Fruit fly (Drosophila melanogaster): ENCODE measurements around the gene CG12814.

DNA sequence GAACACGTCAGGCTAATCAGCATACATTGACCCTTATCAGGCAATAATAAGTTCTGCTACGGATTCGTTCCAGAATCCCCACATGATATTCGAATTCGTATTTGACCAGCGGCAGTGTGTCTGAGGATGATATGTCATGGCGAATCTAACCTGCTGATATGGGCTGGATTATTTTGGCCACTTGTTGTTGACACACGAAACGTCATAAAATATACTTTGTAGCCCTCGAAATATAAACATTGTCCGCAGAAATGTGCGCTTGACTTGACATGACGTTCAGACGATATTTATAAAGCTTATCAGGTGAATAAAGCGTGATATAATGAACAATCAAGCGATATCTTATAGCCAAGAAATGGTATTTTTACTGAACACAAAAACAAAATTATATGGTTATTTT, 23.1 kb downstream of the CG12814 start:
- TF ChIP-seq psq (optimal IDR thresholded peaks at IDR 0.05) (no peak), Sin3A (optimal IDR thresholded peaks at IDR 0.05) (no peak), Myc (optimal IDR thresholded peaks at IDR 0.05) (no peak)
